Worm (Caenorhabditis elegans): ENCODE results near the gene spe-45.

Gene spe-45

DNA sequence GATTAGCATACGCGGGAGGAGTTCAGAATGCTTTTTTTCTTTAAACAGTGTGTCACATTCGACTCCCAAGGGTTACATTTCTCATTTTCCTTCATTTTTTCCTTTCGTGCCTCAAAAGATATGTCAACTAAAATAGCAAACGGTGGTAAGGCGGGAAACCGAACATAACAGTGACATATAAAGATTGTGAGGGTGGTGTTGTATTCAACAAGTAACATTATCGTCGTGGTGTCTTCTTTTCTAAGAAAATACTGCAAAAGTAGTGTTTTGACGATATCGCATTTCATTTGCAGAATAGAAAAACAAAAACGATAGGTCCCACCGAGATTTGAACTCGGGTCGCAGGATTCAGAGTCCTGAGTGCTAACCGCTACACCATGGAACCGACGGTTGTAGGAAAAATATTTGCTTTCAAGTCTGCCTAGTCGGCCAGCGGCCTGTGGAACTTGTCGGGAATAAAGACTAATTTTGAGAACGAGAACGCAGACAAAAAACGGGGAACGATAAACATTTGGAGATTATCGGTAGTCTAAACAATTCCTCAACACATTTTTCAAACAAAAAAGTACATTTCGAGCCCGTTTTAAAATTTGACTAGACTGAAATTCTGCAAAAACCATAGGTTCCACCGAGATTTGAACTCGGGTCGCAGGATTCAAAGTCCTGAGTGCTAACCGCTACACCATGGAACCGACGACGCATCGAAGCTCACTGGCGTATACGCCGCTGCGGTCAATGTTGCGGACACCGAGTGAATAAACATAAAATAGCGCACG, 26.9 kb upstream of the spe-45 start (continued):
- no peak for TF ChIP-seq mec-3 (tag; optimal IDR thresholded peaks at IDR 0.05; ENCODE audit: borderline replicate concordance)
- TF ChIP-seq Y22D7AL.16 (tag; optimal IDR thresholded peaks at IDR 0.05), result no peak
- TF ChIP-seq odd-2 (tag; optimal IDR thresholded peaks at IDR 0.05), result no peak
- TF ChIP-seq hlh-13 (GFP tag; optimal IDR thresholded peaks at IDR 0.05), result peak; percentile 31
- TF ChIP-seq lin-11 (tag; optimal IDR thresholded peaks at IDR 0.05), result no peak
- TF ChIP-seq dve-1 (tag; optimal IDR thresholded peaks at IDR 0.05), result peak; percentile 22

DNA sequence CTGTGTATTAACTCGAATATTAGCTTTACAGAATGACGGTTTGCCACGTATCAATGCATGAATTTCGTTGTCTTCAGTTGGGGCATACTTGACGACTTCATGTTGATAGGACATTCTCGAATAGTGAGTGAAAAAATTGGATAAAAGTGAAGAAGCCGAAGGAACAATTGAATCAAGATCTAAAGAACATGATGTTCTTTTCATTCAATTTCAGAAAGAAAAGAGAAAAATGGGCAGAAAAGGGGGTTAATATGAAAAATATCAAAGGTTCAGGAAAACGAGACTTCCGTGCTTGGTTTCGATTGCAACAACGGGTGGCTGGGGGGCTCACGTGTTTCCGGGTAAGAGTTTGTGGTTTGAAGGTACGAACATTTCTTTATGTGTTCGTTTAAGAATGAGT, 24.7 kb upstream of the spe-45 start:
- TF ChIP-seq C38D4.7 (GFP tag; optimal IDR thresholded peaks at IDR 0.05) (no peak), pax-1 (tag; optimal IDR thresholded peaks at IDR 0.05) (no peak), ceh-2 (tag; optimal IDR thresholded peaks at IDR 0.05) (no peak), Y22D7AL.16 (tag; optimal IDR thresholded peaks at IDR 0.05) (no peak), pha-4 (tag; optimal IDR thresholded peaks at IDR 0.05) (no peak), ceh-22 (tag; optimal IDR thresholded peaks at IDR 0.05) (no peak), ceh-48 (tag; optimal IDR thresholded peaks at IDR 0.05) (no peak), elt-4 (tag; optimal IDR thresholded peaks at IDR 0.05) (no peak)

DNA sequence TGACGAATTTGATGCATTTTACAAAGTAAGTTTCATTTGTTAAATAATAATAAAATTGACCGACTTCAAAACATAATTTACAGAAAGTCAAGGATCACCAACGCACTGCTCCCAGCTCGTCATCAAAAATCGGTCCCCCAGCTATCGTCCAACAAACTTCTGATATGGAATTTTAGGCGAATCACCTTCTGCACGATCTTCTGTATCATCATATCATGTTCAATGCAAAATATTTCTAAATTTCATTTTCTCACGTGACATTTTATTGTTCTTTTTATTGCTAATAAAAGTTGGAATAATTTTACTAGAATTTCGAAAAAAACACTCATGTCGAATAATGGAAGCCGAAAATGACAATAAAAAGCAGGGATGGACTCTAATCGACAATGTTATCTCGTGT, 20.3 kb upstream of the spe-45 start, which contains the start of gene acl-13:
Gene acl-13 (plus strand): TSS at position 301 of the 400 bp plus-strand sequence.
- TF ChIP-seq K09A11.1 (tag; optimal IDR thresholded peaks at IDR 0.05; ENCODE audit: insufficient read depth) (no peak), hlh-15 (tag; optimal IDR thresholded peaks at IDR 0.05) (no peak), pha-4 (tag; optimal IDR thresholded peaks at IDR 0.05) (no peak), sox-4 (tag; optimal IDR thresholded peaks at IDR 0.05) (no peak)

DNA sequence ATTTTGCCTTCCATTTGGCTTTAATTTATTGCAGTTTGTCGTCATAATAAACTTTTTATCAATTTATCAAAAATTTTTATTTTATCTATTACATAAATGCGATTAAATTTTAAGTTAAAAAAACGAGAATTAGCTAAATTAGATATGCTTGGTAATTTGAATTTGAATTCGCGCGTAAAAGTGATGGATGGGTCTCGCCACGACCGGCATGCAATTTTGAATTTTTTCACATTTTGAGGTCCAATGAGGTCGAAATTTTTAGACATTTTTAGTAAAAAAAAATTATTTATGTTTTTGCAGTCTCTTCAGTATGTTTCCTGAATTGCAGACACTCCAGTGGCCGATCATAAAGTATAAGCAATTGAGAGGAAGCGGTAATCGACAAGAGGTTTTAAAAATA, 18.7 kb upstream of the spe-45 start, which contains the start of gene dsb-1:
Gene dsb-1 (plus strand): TSS at position 301 of the 400 bp plus-strand sequence.
- TF ChIP-seq elt-4 (tag; optimal IDR thresholded peaks at IDR 0.05) (no peak), ceh-9 (tag; optimal IDR thresholded peaks at IDR 0.05) (no peak), nhr-11 (tag; optimal IDR thresholded peaks at IDR 0.05) (no peak), ceh-6 (GFP tag; optimal IDR thresholded peaks at IDR 0.05) (no peak), T23F11.4 (GFP tag; optimal IDR thresholded peaks at IDR 0.05) (no peak), madf-2 (tag; optimal IDR thresholded peaks at IDR 0.05) (no peak), sdc-2 (tag; optimal IDR thresholded peaks at IDR 0.05) (no peak), fkh-6 (tag; optimal IDR thresholded peaks at IDR 0.05) (no peak), unc-3 (GFP tag; conservative IDR thresholded peaks at IDR 0.05) (no peak), unc-3 (tag; optimal IDR thresholded peaks at IDR 0.05) (no peak), ceh-48 (tag; optimal IDR thresholded peaks at IDR 0.05) (no peak), pros-1 (tag; optimal IDR thresholded peaks at IDR 0.05) (no peak), ahr-1 (tag; optimal IDR thresholded peaks at IDR 0.05) (no peak), fkh-10 (GFP tag; optimal IDR thresholded peaks at IDR 0.05) (no peak), odd-2 (tag; optimal IDR thresholded peaks at IDR 0.05) (no peak)

DNA sequence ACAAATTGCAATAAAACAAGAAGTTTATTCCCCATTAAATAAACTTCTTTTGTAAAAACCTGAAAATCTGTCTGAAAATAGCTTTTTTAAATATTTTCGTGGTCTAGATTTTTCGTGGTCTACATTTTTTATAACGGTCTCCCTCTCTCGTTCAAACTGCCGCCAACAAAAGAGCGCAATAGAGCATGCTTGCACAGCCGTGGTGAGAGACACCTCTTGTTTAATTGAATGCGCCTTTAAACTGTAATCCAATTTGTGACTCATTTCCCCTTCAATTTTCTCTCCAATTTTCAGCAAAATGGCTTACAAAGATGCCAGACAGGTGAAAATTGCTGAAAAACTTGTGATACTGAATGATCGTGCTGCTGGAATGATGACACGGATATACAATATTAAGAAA, 14.2 kb upstream of the spe-45 start, which contains the start of gene gex-3:
Gene gex-3 (plus strand): TSS at position 295 of the 400 bp plus-strand sequence.
- TF ChIP-seq ceh-2 (tag; optimal IDR thresholded peaks at IDR 0.05) (peak; percentile 33), gmeb-2 (tag; optimal IDR thresholded peaks at IDR 0.05) (no peak), nhr-11 (tag; optimal IDR thresholded peaks at IDR 0.05) (no peak), ceh-14 (tag; optimal IDR thresholded peaks at IDR 0.05) (no peak), ceh-18 (tag; optimal IDR thresholded peaks at IDR 0.05) (peak; percentile 47), unc-42 (tag; optimal IDR thresholded peaks at IDR 0.05) (peak; percentile 100), unc-55 (GFP tag; optimal IDR thresholded peaks at IDR 0.05) (peak; percentile 58), madf-2 (tag; optimal IDR thresholded peaks at IDR 0.05) (no peak), ceh-45 (GFP tag; IDR thresholded peaks at IDR 0.05) (no peak), hlh-8 (tag; optimal IDR thresholded peaks at IDR 0.05) (no peak), T23F11.4 (GFP tag; optimal IDR thresholded peaks at IDR 0.05) (no peak), unc-3 (GFP tag; conservative IDR thresholded peaks at IDR 0.05) (no peak), unc-3 (tag; optimal IDR thresholded peaks at IDR 0.05) (peak; percentile 6), fkh-6 (tag; optimal IDR thresholded peaks at IDR 0.05) (no peak), sdc-2 (tag; optimal IDR thresholded peaks at IDR 0.05) (no peak), hlh-30 (tag; optimal IDR thresholded peaks at IDR 0.05; ENCODE audit: insufficient read depth) (peak; percentile 32), K09A11.1 (tag; optimal IDR thresholded peaks at IDR 0.05; ENCODE audit: insufficient read depth) (no peak), pat-9 (tag; optimal IDR thresholded peaks at IDR 0.05) (no peak), ceh-31 (tag; optimal IDR thresholded peaks at IDR 0.05) (peak; percentile 81), ceh-48 (tag; optimal IDR thresholded peaks at IDR 0.05) (no peak), odd-2 (tag; optimal IDR thresholded peaks at IDR 0.05) (no peak), ceh-24 (tag; optimal IDR thresholded peaks at IDR 0.05) (no peak), hlh-6 (tag; optimal IDR thresholded peaks at IDR 0.05) (no peak), dve-1 (tag; optimal IDR thresholded peaks at IDR 0.05) (no peak), sox-4 (tag; optimal IDR thresholded peaks at IDR 0.05) (no peak), nfya-1 (tag; optimal IDR thresholded peaks at IDR 0.05) (peak; percentile 61)

Data from whole organism, late embryonic.